Fruit fly (Drosophila melanogaster): ENCODE measurements around the gene Wnt5.

Wnt5 gene

dm6 chrX:18515205-18515921 lies 10.2 kb upstream of the Wnt5 start, which contains the start of the genes Bx and HisRS (continued):
- TF ChIP-seq gem (tag; optimal IDR thresholded peaks at IDR 0.05) (no peak), CG16779 (GFP tag; IDR thresholded peaks at IDR 0.05) (no peak), CG1529 (GFP tag; optimal IDR thresholded peaks at IDR 0.05) (no peak), sens (GFP tag) (peak; percentile 67), CG3847 (GFP tag; IDR thresholded peaks at IDR 0.05) (peak; percentile 62), lab (GFP tag; optimal IDR thresholded peaks at IDR 0.05) (no peak)

- TF ChIP-seq CG12942 (GFP tag; optimal IDR thresholded peaks at IDR 0.05) = no peak
- no peak for TF ChIP-seq ftz-f1 (GFP tag; optimal IDR thresholded peaks at IDR 0.05)
- TF ChIP-seq MTF-1 (GFP tag; optimal IDR thresholded peaks at IDR 0.05; ENCODE audit: borderline replicate concordance) = no peak
- TF ChIP-seq CG30431 (GFP tag; optimal IDR thresholded peaks at IDR 0.05) = no peak
- TF ChIP-seq Elba2 (GFP tag; optimal IDR thresholded peaks at IDR 0.05) = no peak
- no peak for TF ChIP-seq CG10543 (GFP tag; optimal IDR thresholded peaks at IDR 0.05)
- TF ChIP-seq CG1024 (GFP tag; IDR thresholded peaks at IDR 0.05) = no peak
- no peak for TF ChIP-seq tgo (GFP tag; IDR thresholded peaks at IDR 0.05)
- no peak for TF ChIP-seq kni (GFP tag; optimal IDR thresholded peaks at IDR 0.05)
- no peak for TF ChIP-seq fd3F (GFP tag; optimal IDR thresholded peaks at IDR 0.05)
- TF ChIP-seq tup (GFP tag; optimal IDR thresholded peaks at IDR 0.05) = no peak
- no peak for TF ChIP-seq CG7839 (tag; optimal IDR thresholded peaks at IDR 0.05)
- no peak for TF ChIP-seq CG4404 (GFP tag; IDR thresholded peaks at IDR 0.05)
- TF ChIP-seq Meics (GFP tag; optimal IDR thresholded peaks at IDR 0.05) = no peak
- no peak for TF ChIP-seq br (optimal IDR thresholded peaks at IDR 0.05)
- no peak for TF ChIP-seq CG17186 (GFP tag; optimal IDR thresholded peaks at IDR 0.05)
These were observed 9.6 kb upstream of the Wnt5 start, which contains the start of gene CG6470 for dm6 chrX:18514767-18515166. TSS of gene CG6470 (minus strand) at chrX:18514867.

- no peak for TF ChIP-seq D19B (GFP tag; optimal IDR thresholded peaks at IDR 0.05)
- TF ChIP-seq Sox100B (GFP tag; optimal IDR thresholded peaks at IDR 0.05) = no peak
- TF ChIP-seq zfh1 (GFP tag; IDR thresholded peaks at IDR 0.05) = no peak
- peak; percentile 27 for TF ChIP-seq B-H2 (GFP tag; optimal IDR thresholded peaks at IDR 0.05)
- TF ChIP-seq CG14860 (GFP tag; IDR thresholded peaks at IDR 0.05; ENCODE audit: partially characterized antibody) = peak; percentile 96
- TF ChIP-seq tio (GFP tag; optimal IDR thresholded peaks at IDR 0.05) = no peak
- no peak for TF ChIP-seq nerfin-1 (tag; optimal IDR thresholded peaks at IDR 0.05)
- TF ChIP-seq CG9797 (GFP tag; optimal IDR thresholded peaks at IDR 0.05) = no peak
- TF ChIP-seq Abd-B (GFP tag; optimal IDR thresholded peaks at IDR 0.05) = no peak
- TF ChIP-seq gfzf (GFP tag; optimal IDR thresholded peaks at IDR 0.05) = no peak
- no peak for TF ChIP-seq tx (GFP tag; optimal IDR thresholded peaks at IDR 0.05)
- TF ChIP-seq YL-1 (GFP tag; optimal IDR thresholded peaks at IDR 0.05) = no peak
- peak; percentile 96 for TF ChIP-seq bbx (GFP tag; IDR thresholded peaks at IDR 0.05; ENCODE audit: partially characterized antibody)
- TF ChIP-seq klu (GFP tag; IDR thresholded peaks at IDR 0.05) = 0 out of 2 replicates have a peak, but pooled peaks have one; percentile 17
- TF ChIP-seq CG3407 (GFP tag; optimal IDR thresholded peaks at IDR 0.05) = no peak
- peak; percentile 99 for TF ChIP-seq chinmo (GFP tag; IDR thresholded peaks at IDR 0.05; ENCODE audit: partially characterized antibody)
- peak; percentile 65 for TF ChIP-seq Ets97D (GFP tag; optimal IDR thresholded peaks at IDR 0.05)
- TF ChIP-seq Hmr (GFP tag; optimal IDR thresholded peaks at IDR 0.05) = peak; percentile 44
- peak; percentile 27; the same call in 1 of the 2 replicates for TF ChIP-seq vvl (GFP tag; IDR thresholded peaks at IDR 0.05)
- TF ChIP-seq NC2β (GFP tag; optimal IDR thresholded peaks at IDR 0.05) = no peak
- peak; percentile 94 for TF ChIP-seq CG15514 (GFP tag; optimal IDR thresholded peaks at IDR 0.05)
- TF ChIP-seq unc-4 (GFP tag; IDR thresholded peaks at IDR 0.05; ENCODE audit: partially characterized antibody) = peak; percentile 93
- no peak for TF ChIP-seq CG10366 (GFP tag; IDR thresholded peaks at IDR 0.05)
- TF ChIP-seq pfk (GFP tag; optimal IDR thresholded peaks at IDR 0.05) = peak; percentile 94
- no peak for TF ChIP-seq CG15073 (GFP tag; optimal IDR thresholded peaks at IDR 0.05)
- 0 out of 3 replicates have a peak, but pooled peaks have one; percentile 14 for TF ChIP-seq row (GFP tag; IDR thresholded peaks at IDR 0.05)
These were observed 7.1 kb upstream of the Wnt5 start, which contains the start of gene Ggt-1 for dm6 chrX:18512271-18512679. TSS of gene Ggt-1 (minus strand) at chrX:18512521.

Data from whole organism, embryonic.